Fruit fly (Drosophila melanogaster) whole organism, pupa: ENCODE measurements around the gene dlg1.
A peak's percentile ranks its signal among the peaks of the same experiment; 100 is the strongest.

Experiments used
- CG10348 ChIP-seq: fragments of 200-800 bp; sonication (Bioruptor generic); IDR thresholded peaks from 2 replicates; pipeline ENCODE4 v1.3.6; 2022; ENCODE audit warnings: missing biosample characterization, missing genetic modification characterization
- CG12605 ChIP-seq: fragments of 200-800 bp; sonication (Bioruptor generic); IDR thresholded peaks from 2 replicates; pipeline ENCODE4 v1.3.6; 2022; ENCODE audit warnings: missing biosample characterization, missing genetic modification characterization
- CG13204 ChIP-seq: fragments of 200-800 bp; sonication (Bioruptor generic); optimal IDR thresholded peaks from 2 replicates; lab custom pipeline; 2018; ENCODE audit warnings: missing biosample characterization, mild to moderate bottlenecking, missing genetic modification characterization, moderate library complexity
- CG14655 ChIP-seq: fragments of 200-800 bp; sonication (Bioruptor generic); optimal IDR thresholded peaks from 3 replicates; lab custom pipeline; 2017; ENCODE audit warnings: mild to moderate bottlenecking, missing biosample characterization, missing genetic modification reagents, missing genetic modification characterization
- CG15710 ChIP-seq: fragments of 200-800 bp; sonication (Bioruptor generic); optimal IDR thresholded peaks from 2 replicates; lab custom pipeline; 2018; ENCODE audit warnings: missing biosample characterization, mild to moderate bottlenecking, missing genetic modification characterization, moderate library complexity
- CG17806 ChIP-seq: fragments of 200-800 bp; sonication (Bioruptor generic); optimal IDR thresholded peaks from 2 replicates; lab custom pipeline; 2018; ENCODE audit warnings: missing biosample characterization, mild to moderate bottlenecking, missing genetic modification characterization, moderate library complexity
- CG32121 ChIP-seq: fragments of 200-800 bp; sonication (Bioruptor generic); IDR thresholded peaks from 2 replicates; pipeline ENCODE4 v1.3.6; 2022; ENCODE audit warnings: missing biosample characterization, missing genetic modification characterization
- CG34367 ChIP-seq: fragments of 200-800 bp; sonication (Bioruptor generic); optimal IDR thresholded peaks from 2 replicates; lab custom pipeline; 2018; ENCODE audit warnings: missing biosample characterization, mild to moderate bottlenecking, missing genetic modification characterization
- CG4496 ChIP-seq: fragments of 200-800 bp; sonication (Bioruptor generic); IDR thresholded peaks from 3 replicates; pipeline ENCODE4 v1.3.6; 2022; ENCODE audit warnings: missing biosample characterization, missing genetic modification characterization
- CG8159 ChIP-seq: fragments of 200-800 bp; sonication (Bioruptor generic); optimal IDR thresholded peaks from 3 replicates; lab custom pipeline; 2018; ENCODE audit warnings: missing biosample characterization, mild to moderate bottlenecking, missing genetic modification characterization, moderate library complexity
- CG8301 ChIP-seq: fragments of 200-800 bp; sonication (Bioruptor generic); optimal IDR thresholded peaks from 2 replicates; lab custom pipeline; 2018; ENCODE audit warnings: missing biosample characterization, mild to moderate bottlenecking, missing genetic modification characterization
- CG9948 ChIP-seq: fragments of 200-800 bp; sonication (Bioruptor generic); optimal IDR thresholded peaks from 2 replicates; lab custom pipeline; 2018; ENCODE audit warnings: missing biosample characterization, mild to moderate bottlenecking, missing genetic modification characterization, moderate library complexity
- D1 ChIP-seq: fragments of 200-800 bp; sonication (Bioruptor generic); optimal IDR thresholded peaks from 2 replicates; lab custom pipeline; 2018; ENCODE audit warnings: missing biosample characterization, mild to moderate bottlenecking, missing genetic modification characterization, moderate library complexity
- EcR ChIP-seq: fragments of 200-800 bp; sonication (Bioruptor generic); optimal IDR thresholded peaks from 3 replicates; lab custom pipeline; 2019; ENCODE audit warnings: missing biosample characterization, missing genetic modification characterization, mild to moderate bottlenecking, moderate library complexity, missing genetic modification reagents
- Ets98B ChIP-seq: fragments of 200-800 bp; sonication (Bioruptor generic); IDR thresholded peaks from 2 replicates; pipeline ENCODE4 v1.3.6; 2022; ENCODE audit warnings: missing biosample characterization, missing genetic modification characterization
- Pif1A ChIP-seq: fragments of 200-800 bp; sonication (Bioruptor generic); optimal IDR thresholded peaks from 3 replicates; lab custom pipeline; 2016; ENCODE audit warnings: missing biosample characterization, missing genetic modification characterization
- Pif1B ChIP-seq: fragments of 200-800 bp; sonication (Bioruptor generic); optimal IDR thresholded peaks from 3 replicates; lab custom pipeline; 2016; ENCODE audit warnings: missing biosample characterization, missing genetic modification characterization
- Snoo ChIP-seq: fragments of 200-800 bp; sonication (Bioruptor generic); optimal IDR thresholded peaks from 3 replicates; lab custom pipeline; 2017; ENCODE audit warnings: missing biosample characterization, mild to moderate bottlenecking, missing genetic modification characterization, inconsistent platforms
- fd96Ca ChIP-seq: fragments of 200-800 bp; sonication (Bioruptor generic); IDR thresholded peaks from 3 replicates; pipeline ENCODE4 v1.3.6; 2022; ENCODE audit warnings: missing biosample characterization, missing genetic modification characterization
- gl ChIP-seq: fragments of 200-800 bp; sonication (Bioruptor generic); optimal IDR thresholded peaks from 2 replicates; lab custom pipeline; 2018; ENCODE audit warnings: missing biosample characterization, mild to moderate bottlenecking, missing genetic modification characterization
- rn ChIP-seq: fragments of 200-800 bp; sonication (Bioruptor generic); IDR thresholded peaks from 2 replicates; pipeline ENCODE4 v1.3.6; 2022; ENCODE audit warnings: missing biosample characterization, missing genetic modification characterization

The dlg1 gene

DNA sequence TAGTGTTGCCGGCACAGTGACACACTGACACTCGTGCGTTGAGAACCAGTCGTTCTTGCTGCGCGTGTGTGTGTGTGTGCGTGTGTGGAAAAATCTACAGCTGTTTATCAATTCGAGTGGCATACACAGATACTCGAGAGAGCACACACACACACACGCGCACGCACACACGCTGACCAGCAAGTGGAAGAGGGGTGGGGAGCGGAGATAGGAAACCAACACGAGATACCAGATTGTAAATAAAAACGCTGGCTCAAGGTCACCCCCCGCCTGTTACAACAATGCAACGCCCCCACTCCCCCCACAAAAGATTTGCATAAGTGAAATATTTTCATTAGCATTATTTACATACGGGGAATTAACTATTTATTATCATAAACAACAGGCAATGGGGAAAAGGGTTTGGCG lies 57.8 kb downstream of the dlg1 start:
- TF ChIP-seq gl (tag; lab: Kevin White, UChicago) (no peak), EcR (GFP tag; lab: Kevin White, UChicago) (peak; percentile 62), CG4496 (GFP tag; lab: Robert Waterston, UW) (peak; percentile 56; the same call in 1 of the 3 replicates), CG12605 (GFP tag; lab: Robert Waterston, UW) (no peak)

DNA sequence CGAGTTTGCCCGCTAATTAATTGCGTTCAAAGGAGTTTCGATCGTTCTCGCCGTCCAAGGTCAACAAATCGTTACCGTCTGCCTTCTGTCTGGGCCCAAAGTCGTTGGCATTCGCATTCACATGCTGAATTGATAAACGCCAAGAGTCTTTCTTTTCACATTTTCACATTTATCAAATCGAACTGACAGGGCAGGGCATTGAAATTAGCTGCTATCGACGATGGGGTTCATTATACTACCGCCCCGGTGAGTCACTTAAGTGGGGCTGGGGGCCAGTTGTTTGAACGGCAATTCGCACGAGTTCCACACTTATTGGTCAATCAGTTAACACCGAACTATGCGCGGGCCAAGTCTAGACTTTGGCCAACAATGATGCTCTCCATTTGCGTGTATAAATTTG lies 61.5 kb downstream of the dlg1 start:
- TF ChIP-seq EcR (GFP tag; lab: Kevin White, UChicago) (peak; percentile 48), CG9948 (no peak)
- TF ChIP-seq, all 21 proteins: peak for 1

- TF ChIP-seq EcR (GFP tag; lab: Kevin White, UChicago) (peak; percentile 95), CG34367 (no peak)
Measured at dm6 chrX:11433930-11434329, 64.5 kb downstream of the dlg1 start.

- TF ChIP-seq EcR (GFP tag; lab: Kevin White, UChicago) (peak; percentile 36), CG9948 (no peak)
Measured at dm6 chrX:11439270-11439669, 69.8 kb downstream of the dlg1 start.

- TF ChIP-seq EcR (GFP tag; lab: Kevin White, UChicago), result no peak
- no peak for TF ChIP-seq Pif1A (GFP tag; lab: Kevin White, UChicago)
- TF ChIP-seq CG4496 (GFP tag; lab: Robert Waterston, UW), result no peak
- no peak for TF ChIP-seq D1
- TF ChIP-seq Snoo (tag; lab: Kevin White, UChicago), result no peak
- no peak for TF ChIP-seq CG10348
- no peak for TF ChIP-seq fd96Ca (GFP tag; lab: Robert Waterston, UW)
- TF ChIP-seq CG34367, result no peak
- TF ChIP-seq CG15710 (tag; lab: Kevin White, UChicago), result no peak
- TF ChIP-seq Ets98B (GFP tag; lab: Robert Waterston, UW), result no peak
- TF ChIP-seq rn, result no peak
- no peak for TF ChIP-seq CG12605 (GFP tag; lab: Robert Waterston, UW)
- TF ChIP-seq CG14655 (GFP tag; lab: Kevin White, UChicago), result no peak
Measured at dm6 chrX:11440944-11441343, 71.5 kb downstream of the dlg1 start.

DNA sequence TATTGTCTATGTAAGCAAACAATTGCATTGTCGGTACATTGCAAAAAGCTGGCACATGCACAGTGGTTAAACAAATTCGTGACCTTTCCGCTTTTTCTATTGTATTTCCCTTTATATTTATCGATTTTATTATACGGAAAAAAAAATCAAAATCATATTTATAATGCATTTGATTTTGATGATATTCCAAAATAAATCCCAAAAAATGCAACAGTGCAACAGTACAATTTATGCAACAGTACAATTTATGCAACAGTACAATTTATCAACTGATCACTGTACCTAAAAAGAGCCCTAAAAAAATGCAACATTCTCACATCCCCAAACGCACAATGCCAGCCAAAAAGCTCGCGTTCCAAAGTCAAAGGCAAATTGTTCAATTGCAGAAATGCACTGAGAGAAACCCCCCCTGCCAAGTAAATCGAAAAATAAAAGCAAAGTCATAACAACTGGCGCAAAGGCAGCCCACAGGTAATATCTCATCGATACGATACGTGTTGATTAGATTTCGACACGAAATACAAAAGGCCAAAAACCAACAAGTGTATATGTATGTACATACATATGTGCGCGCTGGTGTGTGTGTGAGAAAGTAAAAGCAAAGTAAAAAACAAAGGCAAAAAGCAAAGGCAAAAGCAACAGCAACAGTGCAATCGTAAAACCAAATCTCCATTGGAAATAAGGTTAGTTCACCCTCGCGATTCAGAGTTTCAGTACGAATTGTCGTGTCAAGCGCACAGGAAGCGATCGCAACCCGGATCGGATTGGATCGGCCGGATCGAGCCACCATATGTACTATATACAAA lies 72.6 kb downstream of the dlg1 start, which contains the start of gene Sk1:
Gene Sk1, plus strand, starts transcription at position 711 of the 806 bp plus-strand sequence.
- TF ChIP-seq Snoo (tag; lab: Kevin White, UChicago) (peak; percentile 19), CG4496 (GFP tag; lab: Robert Waterston, UW) (0 out of 3 replicates have a peak, but pooled peaks have one; percentile 12), CG8159 (tag; lab: Kevin White, UChicago) (no peak)

- TF ChIP-seq CG8159 (tag; lab: Kevin White, UChicago) (peak; percentile 68), CG14655 (GFP tag; lab: Kevin White, UChicago) (peak; percentile 76), gl (tag; lab: Kevin White, UChicago) (peak; percentile 50), CG34367 (peak; percentile 72), CG8301 (peak; percentile 68), CG12605 (GFP tag; lab: Robert Waterston, UW) (peak; percentile 87), Snoo (tag; lab: Kevin White, UChicago) (peak; percentile 76), CG4496 (GFP tag; lab: Robert Waterston, UW) (peak; percentile 95), CG13204 (GFP tag; lab: Kevin White, UChicago) (no peak), fd96Ca (GFP tag; lab: Robert Waterston, UW) (peak; percentile 94), CG17806 (peak; percentile 62), Pif1A (GFP tag; lab: Kevin White, UChicago) (peak; percentile 75), Ets98B (GFP tag; lab: Robert Waterston, UW) (peak; percentile 87), CG9948 (peak; percentile 66), Pif1B (GFP tag; lab: Kevin White, UChicago) (peak; percentile 76), rn (0 out of 2 replicates have a peak, but pooled peaks have one; percentile 45), CG10348 (peak; percentile 70; the same call in 1 of the 2 replicates), EcR (GFP tag; lab: Kevin White, UChicago) (no peak), D1 (no peak), CG32121 (peak; percentile 89), CG15710 (tag; lab: Kevin White, UChicago) (peak; percentile 69)
Measured at dm6 chrX:11446792-11447405, 77.4 kb downstream of the dlg1 start.
